Fruit fly (Drosophila melanogaster) Kc167 (cell line): Measurements from ENCODE around the gene Spn77Ba.

ENCODE experiments used
- insv ChIP-seq: fragments of >200 bp; optimal IDR thresholded peaks from 3 replicates; lab custom pipeline; 2018; ENCODE audit warnings: missing external identifiers
- psq ChIP-seq: fragments of >200 bp; optimal IDR thresholded peaks from 2 replicates; lab custom pipeline; 2017; ENCODE audit warnings: missing external identifiers

dm6 chr3L:20354363-20354762, 37.4 kb downstream of the Spn77Ba start:
- TF ChIP-seq insv (lab: Kevin White, UChicago) (no peak), psq (lab: Kevin White, UChicago) (no peak)
